Worm (Caenorhabditis elegans): ENCODE results near the gene rer-1.

The rer-1 gene

DNA sequence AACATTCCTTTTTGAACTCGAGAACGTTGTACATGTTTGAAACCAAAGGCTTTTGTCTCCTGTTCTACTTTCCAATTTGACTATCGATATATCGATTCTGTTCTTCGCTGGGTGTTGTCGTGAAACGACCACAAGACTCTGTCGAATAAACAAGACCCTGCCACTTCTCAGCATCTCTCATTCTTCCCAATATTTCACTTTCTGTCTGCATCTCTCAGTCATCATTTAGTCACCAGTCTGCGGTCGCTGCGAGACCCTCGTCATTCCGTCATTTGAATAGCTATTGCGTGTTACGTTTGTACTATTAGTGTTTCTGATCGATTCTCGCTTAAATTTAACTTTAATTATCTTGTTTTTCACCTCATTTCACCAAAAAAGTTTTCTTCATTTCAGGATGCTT is 23.8 kb upstream of the rer-1 start (continued):
- TF ChIP-seq nfyb-1 (GFP tag; IDR thresholded peaks at IDR 0.05): peak; percentile 91
- TF ChIP-seq B0019.2 (GFP tag; conservative IDR thresholded peaks at IDR 0.05): no peak
- no peak for TF ChIP-seq T07F8.4 (tag; optimal IDR thresholded peaks at IDR 0.05)
- no peak for TF ChIP-seq mxl-1 (tag; optimal IDR thresholded peaks at IDR 0.05)
- TF ChIP-seq F23B12.7 (tag; optimal IDR thresholded peaks at IDR 0.05; ENCODE audit: insufficient read depth): no peak
- 0 out of 2 replicates have a peak, but pooled peaks have one; percentile 6 for TF ChIP-seq zfh-2 (GFP tag; conservative IDR thresholded peaks at IDR 0.05)
- TF ChIP-seq mel-28 (tag; optimal IDR thresholded peaks at IDR 0.05; ENCODE audit: borderline replicate concordance): no peak
- TF ChIP-seq ekl-4 (GFP tag; IDR thresholded peaks at IDR 0.05): peak; percentile 99
- TF ChIP-seq lin-40 (tag; optimal IDR thresholded peaks at IDR 0.05): peak; percentile 91
- TF ChIP-seq unc-62 (GFP tag; optimal IDR thresholded peaks at IDR 0.05): no peak
- TF ChIP-seq cebp-1 (GFP tag; IDR thresholded peaks at IDR 0.05): peak; percentile 60
- TF ChIP-seq cebp-1 (tag; optimal IDR thresholded peaks at IDR 0.05): peak; percentile 87
- TF ChIP-seq hmg-1.2 (GFP tag; IDR thresholded peaks at IDR 0.05): peak; percentile 92
- TF ChIP-seq B0336.3 (GFP tag; IDR thresholded peaks at IDR 0.05): peak; percentile 86
- no peak for TF ChIP-seq F37B4.10 (GFP tag; IDR thresholded peaks at IDR 0.05)
- no peak for TF ChIP-seq akir-1 (GFP tag; optimal IDR thresholded peaks at IDR 0.05)
- TF ChIP-seq F57C9.4 (tag; optimal IDR thresholded peaks at IDR 0.05): no peak
- no peak for TF ChIP-seq ccch-3 (GFP tag; optimal IDR thresholded peaks at IDR 0.05)
- peak; percentile 53 for TF ChIP-seq gei-17 (GFP tag; optimal IDR thresholded peaks at IDR 0.05)
- TF ChIP-seq nhr-90 (tag; optimal IDR thresholded peaks at IDR 0.05): peak; percentile 14
- TF ChIP-seq snpc-4 (GFP tag; optimal IDR thresholded peaks at IDR 0.05): no peak
- TF ChIP-seq snpc-4 (tag; optimal IDR thresholded peaks at IDR 0.05): peak in 3 of 4 experiments; percentile 48 to 62 (median 49)
- no peak for TF ChIP-seq sptf-2 (GFP tag; optimal IDR thresholded peaks at IDR 0.05)
- no peak for TF ChIP-seq him-1 (tag; optimal IDR thresholded peaks at IDR 0.05)
- TF ChIP-seq ceh-100 (GFP tag; IDR thresholded peaks at IDR 0.05): no peak
- TF ChIP-seq egrh-3 (GFP tag; IDR thresholded peaks at IDR 0.05): no peak
- peak; percentile 7 for TF ChIP-seq ztf-22 (GFP tag; optimal IDR thresholded peaks at IDR 0.05)
- TF ChIP-seq ZK185.1 (tag; optimal IDR thresholded peaks at IDR 0.05; ENCODE audit: poor library complexity, severe bottlenecking): peak; percentile 78
- TF ChIP-seq xnd-1 (tag; optimal IDR thresholded peaks at IDR 0.05): no peak
- peak in 1 of 3 experiments; percentile 72 for TF ChIP-seq lin-35 (GFP tag; optimal IDR thresholded peaks at IDR 0.05)
- peak; percentile 66 for TF ChIP-seq Y53G8AR.9 (GFP tag; conservative IDR thresholded peaks at IDR 0.05)
- no peak for TF ChIP-seq rec-8 (tag; optimal IDR thresholded peaks at IDR 0.05)
- TF ChIP-seq ets-4 (GFP tag; optimal IDR thresholded peaks at IDR 0.05): peak; percentile 23
- TF ChIP-seq ceh-79 (tag; optimal IDR thresholded peaks at IDR 0.05): no peak
- TF ChIP-seq Y67H2A.10 (GFP tag; conservative IDR thresholded peaks at IDR 0.05): peak; percentile 100
- TF ChIP-seq madf-10 (tag; optimal IDR thresholded peaks at IDR 0.05): peak; percentile 81
- TF ChIP-seq K12H6.12 (tag; optimal IDR thresholded peaks at IDR 0.05): peak; percentile 78
- TF ChIP-seq ceh-91 (GFP tag; IDR thresholded peaks at IDR 0.05): no peak
- TF ChIP-seq ztf-28 (GFP tag; IDR thresholded peaks at IDR 0.05): no peak
- TF ChIP-seq let-526 (GFP tag; IDR thresholded peaks at IDR 0.05): peak; percentile 76; the same call in 1 of the 2 replicates
- no peak for TF ChIP-seq F10E7.11 (tag; optimal IDR thresholded peaks at IDR 0.05)
- peak; percentile 53 for TF ChIP-seq tlf-1 (GFP tag; optimal IDR thresholded peaks at IDR 0.05)
- peak; percentile 55; the same call in 1 of the 2 replicates for TF ChIP-seq rcor-1 (GFP tag; IDR thresholded peaks at IDR 0.05)
- TF ChIP-seq hsf-1 (GFP tag; IDR thresholded peaks at IDR 0.05): no peak
- no peak for TF ChIP-seq lsl-1 (GFP tag; optimal IDR thresholded peaks at IDR 0.05)
- TF ChIP-seq Y79H2A.3 (GFP tag; conservative IDR thresholded peaks at IDR 0.05): no peak
- no peak for TF ChIP-seq Y56A3A.18 (GFP tag; IDR thresholded peaks at IDR 0.05)
- no peak for TF ChIP-seq lin-26 (GFP tag; IDR thresholded peaks at IDR 0.05)
